Worm (Caenorhabditis elegans) whole organism, early embryonic: Measurements from ENCODE around the gene acr-17.

Experiments
- B0310.2 ChIP-seq: sonication (generic microtip); optimal IDR thresholded peaks from 2 replicates; lab custom pipeline; 2016; ENCODE audit warnings: mild to moderate bottlenecking, missing genetic modification characterization, missing compliant biosample characterization
- ceh-13 ChIP-seq: fragments of 200-800 bp; sonication (Bioruptor generic); optimal IDR thresholded peaks from 2 replicates; lab custom pipeline; 2018; ENCODE audit warnings: mild to moderate bottlenecking, missing genetic modification characterization, missing compliant biosample characterization
- ceh-36 ChIP-seq: sonication (generic microtip); optimal IDR thresholded peaks from 2 replicates; lab custom pipeline; 2016; ENCODE audit warnings: missing genetic modification characterization, inconsistent platforms, missing compliant biosample characterization
- ets-7 ChIP-seq: sonication (generic microtip); optimal IDR thresholded peaks from 2 replicates; lab custom pipeline; 2016; ENCODE audit warnings: missing genotype, missing genetic modification characterization, missing compliant biosample characterization
- sea-1 ChIP-seq: fragments of 200-800 bp; sonication (Bioruptor generic); conservative IDR thresholded peaks from 2 replicates; pipeline ENCODE4 v1.3.6; 2022; ENCODE audit warnings: missing genetic modification characterization, missing compliant biosample characterization

ce11 chrV:2595720-2596119 lies 12.7 kb upstream of the acr-17 start:
- TF ChIP-seq B0310.2 (no peak), ceh-13 (GFP tag; lab: Kevin White, UChicago) (no peak), sea-1 (GFP tag; lab: Robert Waterston, UW) (no peak), ceh-36 (no peak), ets-7 (tag; lab: Kevin White, UChicago) (no peak)
